Worm (Caenorhabditis elegans): ENCODE data around the gene Y69A2AR.32.

ce11 chrIV:2656400-2657139, 46.3 kb downstream of the Y69A2AR.32 start:
- no peak for TF ChIP-seq tbx-2 (tag; optimal IDR thresholded peaks at IDR 0.05)
- TF ChIP-seq ttx-3 (tag; optimal IDR thresholded peaks at IDR 0.05) = no peak
- TF ChIP-seq fkh-10 (GFP tag; optimal IDR thresholded peaks at IDR 0.05) = no peak

All from whole organism, late embryonic.